Worm (Caenorhabditis elegans): ENCODE measurements around the gene pals-38.

Gene pals-38

ce11 chrV:12491070-12491643 lies 44.4 kb upstream of the pals-38 start (continued):
- TF ChIP-seq pha-4 (GFP tag; IDR thresholded peaks at IDR 0.05) = peak; percentile 60; the same call in 1 of the 2 replicates
- TF ChIP-seq pha-4 (tag; optimal IDR thresholded peaks at IDR 0.05) = no peak
- peak; percentile 46 for TF ChIP-seq aha-1 (tag)
- TF ChIP-seq set-16 (GFP tag; IDR thresholded peaks at IDR 0.05) = no peak
- TF ChIP-seq saeg-2 (GFP tag; IDR thresholded peaks at IDR 0.05) = no peak
- peak; percentile 38 to 87 for TF ChIP-seq daf-16 (GFP tag; optimal IDR thresholded peaks at IDR 0.05)
- peak; percentile 84 for TF ChIP-seq daf-16 (tag; optimal IDR thresholded peaks at IDR 0.05)
- TF ChIP-seq R02D3.7 (tag; optimal IDR thresholded peaks at IDR 0.05) = no peak
- peak; percentile 90 for TF ChIP-seq mes-2 (tag; optimal IDR thresholded peaks at IDR 0.05; ENCODE audit: poor library complexity, severe bottlenecking)
- peak; percentile 68 for TF ChIP-seq lin-38 (GFP tag; IDR thresholded peaks at IDR 0.05)
- TF ChIP-seq dmd-6 (GFP tag; IDR thresholded peaks at IDR 0.05) = peak; percentile 68
- no peak for TF ChIP-seq cey-2 (tag; optimal IDR thresholded peaks at IDR 0.05; ENCODE audit: borderline replicate concordance, insufficient read depth)
- 0 out of 2 replicates have a peak, but pooled peaks have one; percentile 3 for TF ChIP-seq ZK337.2 (GFP tag; IDR thresholded peaks at IDR 0.05)
- no peak for TF ChIP-seq lir-3 (tag; optimal IDR thresholded peaks at IDR 0.05)
- no peak for TF ChIP-seq ceh-20 (GFP tag; IDR thresholded peaks at IDR 0.05)
- TF ChIP-seq madf-5 (GFP tag; IDR thresholded peaks at IDR 0.05) = no peak
- peak; percentile 55; the same call in 1 of the 2 replicates for TF ChIP-seq tra-1 (GFP tag; IDR thresholded peaks at IDR 0.05)
- TF ChIP-seq nhr-10 (tag; optimal IDR thresholded peaks at IDR 0.05) = no peak

DNA sequence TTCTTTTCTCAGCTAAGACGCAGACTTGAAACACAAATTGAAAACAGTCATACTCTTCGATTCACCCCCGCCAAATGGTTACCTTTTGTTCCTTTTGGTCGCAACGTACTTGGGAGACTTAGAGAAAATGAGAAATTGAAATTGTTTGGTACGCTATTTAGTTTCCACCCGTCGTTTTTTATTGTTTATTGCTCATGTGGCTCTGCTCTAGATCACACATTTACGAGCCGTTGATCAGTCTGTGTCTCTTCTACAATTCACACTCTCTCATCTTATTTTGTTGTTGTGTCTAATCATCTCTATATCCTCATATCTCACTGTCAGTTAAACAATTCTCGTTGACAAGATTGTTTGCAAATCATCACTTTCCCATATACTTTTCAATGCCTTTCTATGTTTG lies 41.2 kb upstream of the pals-38 start:
- TF ChIP-seq madf-5 (GFP tag; IDR thresholded peaks at IDR 0.05) = no peak
- TF ChIP-seq daf-16 (GFP tag; optimal IDR thresholded peaks at IDR 0.05) = peak in 1 of 2 experiments; percentile 74
- TF ChIP-seq daf-16 (tag; optimal IDR thresholded peaks at IDR 0.05) = no peak
- TF ChIP-seq F37D6.2 (tag; optimal IDR thresholded peaks at IDR 0.05) = no peak
- TF ChIP-seq zfp-2 (tag; optimal IDR thresholded peaks at IDR 0.05) = no peak
- no peak for TF ChIP-seq lir-3 (tag; optimal IDR thresholded peaks at IDR 0.05)
- TF ChIP-seq nhr-6 (tag; optimal IDR thresholded peaks at IDR 0.05) = peak; percentile 48
- no peak for TF ChIP-seq zag-1 (tag; optimal IDR thresholded peaks at IDR 0.05)
- TF ChIP-seq D1046.2 (GFP tag; IDR thresholded peaks at IDR 0.05) = no peak
- no peak for TF ChIP-seq nhr-102 (tag; optimal IDR thresholded peaks at IDR 0.05)
- TF ChIP-seq Y75B8A.6 (GFP tag; IDR thresholded peaks at IDR 0.05) = no peak
- TF ChIP-seq egl-27 (tag; optimal IDR thresholded peaks at IDR 0.05) = no peak
- TF ChIP-seq hlh-30 (tag; optimal IDR thresholded peaks at IDR 0.05; ENCODE audit: insufficient read depth) = peak; percentile 33
- no peak for TF ChIP-seq ztf-7 (tag; optimal IDR thresholded peaks at IDR 0.05)
- no peak for TF ChIP-seq dmd-6 (GFP tag; IDR thresholded peaks at IDR 0.05)
- no peak for TF ChIP-seq hmg-1.1 (GFP tag; IDR thresholded peaks at IDR 0.05)
- no peak for TF ChIP-seq set-16 (GFP tag; IDR thresholded peaks at IDR 0.05)
- no peak for TF ChIP-seq ZK546.5 (tag; optimal IDR thresholded peaks at IDR 0.05)

DNA sequence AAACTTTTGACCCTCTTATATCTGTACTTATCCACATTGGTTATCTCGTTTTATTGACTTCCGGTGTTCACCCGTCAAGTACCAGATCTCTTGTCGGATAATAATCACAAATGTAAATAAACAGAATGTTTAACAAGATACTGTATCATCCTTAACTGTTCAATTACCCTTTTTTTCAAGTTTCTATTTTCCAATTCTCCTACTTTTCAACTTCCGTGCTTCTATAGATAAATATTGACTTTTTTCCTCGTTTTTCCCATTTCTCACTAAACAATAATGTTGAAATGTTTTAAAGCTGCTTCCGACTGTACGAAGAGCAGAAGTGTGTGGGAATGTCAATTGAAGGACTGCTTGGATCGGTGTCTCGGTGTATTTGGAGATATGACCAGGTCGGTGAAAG lies 40.1 kb upstream of the pals-38 start, which contains the start of gene inx-11:
inx-11 (plus strand) TSS at position 301 of the 400 bp plus-strand sequence.
- TF ChIP-seq F49E8.2 (tag; optimal IDR thresholded peaks at IDR 0.05; ENCODE audit: borderline replicate concordance) = no peak
- no peak for TF ChIP-seq pha-4 (GFP tag; IDR thresholded peaks at IDR 0.05)
- TF ChIP-seq pha-4 (tag; optimal IDR thresholded peaks at IDR 0.05) = peak; percentile 19

DNA sequence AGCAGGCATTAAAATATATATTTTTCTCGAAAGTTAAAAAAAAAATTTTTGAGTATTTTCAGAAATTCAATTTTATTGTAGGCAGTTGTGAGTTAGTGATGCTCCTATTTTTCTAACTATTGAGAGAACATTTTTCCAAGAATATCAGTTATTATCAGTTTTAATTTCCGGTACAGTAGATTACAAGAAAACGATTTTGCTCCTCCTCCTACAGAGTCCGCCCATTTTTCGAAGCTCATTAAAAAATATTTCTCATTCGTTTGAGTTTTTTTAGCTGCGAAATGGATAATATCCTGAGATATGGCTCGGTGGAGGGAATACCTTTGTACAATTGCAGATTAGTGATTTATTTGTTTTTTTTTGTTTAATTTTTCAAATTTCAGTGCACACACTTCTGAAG lies 37.8 kb upstream of the pals-38 start, which contains the start of gene srt-39:
srt-39 (plus strand) TSS at position 301 of the 400 bp plus-strand sequence.
- TF ChIP-seq ztf-11 (tag; optimal IDR thresholded peaks at IDR 0.05) (no peak), daf-12 (tag; optimal IDR thresholded peaks at IDR 0.05) (no peak), mdt-29 (GFP tag; IDR thresholded peaks at IDR 0.05) (0 out of 2 replicates have a peak, but pooled peaks have one; percentile 16), sdz-12 (GFP tag; optimal IDR thresholded peaks at IDR 0.05) (no peak), lin-39 (tag; optimal IDR thresholded peaks at IDR 0.05) (no peak), aha-1 (tag) (no peak)
